Worm (Caenorhabditis elegans) whole organism, L4 larva: Measurements from ENCODE around the gene F38B6.2.

Experiments used
- Y48G9A.11 ChIP-seq: fragments of 200-800 bp; sonication (Bioruptor generic); IDR thresholded peaks from 2 replicates; pipeline ENCODE4 v1.3.6; 2022; ENCODE audit warnings: missing genetic modification reagents, missing genetic modification characterization, missing compliant biosample characterization
- aly-2 ChIP-seq: sonication (generic microtip); optimal IDR thresholded peaks from 2 replicates; lab custom pipeline; 2018; ENCODE audit warnings: missing biosample characterization, missing genetic modification characterization
- egl-27 ChIP-seq: sonication (generic microtip); optimal IDR thresholded peaks from 3 replicates; lab custom pipeline; 2017; ENCODE audit warnings: missing biosample characterization, missing genetic modification reagents, missing genetic modification characterization
- hmg-1.1 ChIP-seq: fragments of 200-800 bp; sonication (Bioruptor generic); IDR thresholded peaks from 2 replicates; pipeline ENCODE4 v1.3.6; 2022; ENCODE audit warnings: missing genetic modification reagents, missing genetic modification characterization, missing compliant biosample characterization
- lin-13 ChIP-seq: fragments of 150-350 bp; optimal IDR thresholded peaks from 2 replicates; lab custom pipeline; 2014; ENCODE audit warnings: missing biosample characterization, missing genetic modification reagents, missing genetic modification characterization
- mxl-3 ChIP-seq: fragments of 200-800 bp; sonication (Bioruptor generic); optimal IDR thresholded peaks from 2 replicates; lab custom pipeline; 2018; ENCODE audit warnings: mild to moderate bottlenecking, missing genetic modification characterization, missing compliant biosample characterization

DNA sequence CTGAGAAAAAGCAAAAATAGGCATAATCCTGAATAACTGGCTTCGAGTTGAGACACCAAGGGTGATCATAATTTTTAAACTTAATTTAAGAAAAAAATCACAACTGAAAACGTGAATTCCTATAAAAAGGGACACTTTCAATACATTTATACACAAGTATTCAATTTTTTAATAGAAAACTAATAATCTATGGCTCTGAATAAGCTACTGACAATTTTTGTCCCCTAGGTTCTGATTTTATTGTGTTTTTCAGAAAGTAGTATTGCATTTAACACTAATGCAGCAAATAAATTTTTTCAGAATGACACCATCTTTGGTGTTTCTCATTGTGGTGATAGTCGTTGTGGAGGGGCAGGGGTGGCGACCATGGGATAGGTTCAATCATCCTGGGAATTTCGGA lies 14.9 kb downstream of the F38B6.2 start, which contains the start of gene nas-11:
- no peak for TF ChIP-seq Y48G9A.11 (GFP tag; lab: Robert Waterston, UW)
- no peak for TF ChIP-seq hmg-1.1
- TF ChIP-seq egl-27 (tag; lab: Kevin White, UChicago), result no peak
- TF ChIP-seq mxl-3 (GFP tag; lab: Kevin White, UChicago), result no peak
- TF ChIP-seq lin-13 (GFP tag; lab: Kevin White, UChicago), result no peak
- no peak for TF ChIP-seq aly-2 (tag; lab: Kevin White, UChicago)
